Worm (Caenorhabditis elegans): Measurements from ENCODE around the gene C25H3.14.

- no peak for TF ChIP-seq ztf-23 (GFP tag; IDR thresholded peaks at IDR 0.05)
- TF ChIP-seq ztf-29 (GFP tag; IDR thresholded peaks at IDR 0.05) = no peak
- no peak for TF ChIP-seq tab-1 (GFP tag; IDR thresholded peaks at IDR 0.05)
- TF ChIP-seq med-1 (GFP tag; optimal IDR thresholded peaks at IDR 0.05; ENCODE audit: insufficient read depth) = no peak
- no peak for TF ChIP-seq klf-2 (GFP tag; conservative IDR thresholded peaks at IDR 0.05)
- TF ChIP-seq T22C8.4 (GFP tag; IDR thresholded peaks at IDR 0.05) = no peak
- TF ChIP-seq ref-1 (GFP tag; conservative IDR thresholded peaks at IDR 0.05) = no peak
- no peak for TF ChIP-seq flt-1 (GFP tag; IDR thresholded peaks at IDR 0.05)
- no peak for TF ChIP-seq cog-1 (tag; optimal IDR thresholded peaks at IDR 0.05)
Measured at ce11 chrII:5717831-5718230, 22.9 kb downstream of the C25H3.14 start, which contains the start of gene zipt-3.
